Worm (Caenorhabditis elegans) whole organism, L4 larva: ENCODE measurements around the gene srd-74.

Experiments
- F26F4.8 ChIP-seq: fragments of 200-800 bp; sonication (Bioruptor generic); conservative IDR thresholded peaks from 2 replicates; pipeline ENCODE4 v1.3.6; 2022; ENCODE audit warnings: missing genetic modification characterization, missing compliant biosample characterization
- R02D3.7 ChIP-seq: fragments of 150-350 bp; sonication (generic microtip); optimal IDR thresholded peaks from 3 replicates; lab custom pipeline; 2014; ENCODE audit warnings: missing biosample characterization, missing genetic modification characterization
- ama-1 ChIP-seq: fragments of 150-350 bp; optimal IDR thresholded peaks from 2 replicates; lab custom pipeline; 2014; ENCODE audit warnings: inconsistent platforms, mixed read lengths
- ces-1 ChIP-seq: fragments of 150-350 bp; sonication (generic microtip); optimal IDR thresholded peaks from 4 replicates; lab custom pipeline; 2014; ENCODE audit warnings: missing biosample characterization, missing genetic modification reagents, missing genetic modification characterization
- lin-13 ChIP-seq: fragments of 150-350 bp; optimal IDR thresholded peaks from 2 replicates; lab custom pipeline; 2014; ENCODE audit warnings: missing biosample characterization, missing genetic modification reagents, missing genetic modification characterization
- lin-15B ChIP-seq: fragments of 150-350 bp; sonication (generic microtip); optimal IDR thresholded peaks from 3 replicates; lab custom pipeline; 2014; ENCODE audit warnings: missing biosample characterization, missing genetic modification characterization
- unc-62 ChIP-seq, 3 experiments: fragments of 150-350 bp in 1 of 3; sonication (generic microtip); optimal IDR thresholded peaks in 2 of 3; peaks in 1 of 3; 1 replicate in 1 of 3; 2 replicates in 2 of 3; lab custom pipeline; 2014 to 2017; ENCODE audit warnings: missing biosample characterization in 3 of 3, missing genetic modification characterization in 3 of 3, missing genetic modification reagents in 3 of 3, missing genotype in 1 of 3

ce11 chrIII:11814653-11815052 is 32.8 kb downstream of the srd-74 start:
- TF ChIP-seq ces-1 = no peak
- TF ChIP-seq ama-1 (lab: Kevin White, UChicago) = no peak
- TF ChIP-seq unc-62 (GFP tag; optimal IDR thresholded peaks at IDR 0.05 in 1 of 2; lab: Kevin White, UChicago) = no peak
- no peak for TF ChIP-seq unc-62 (tag; optimal IDR thresholded peaks at IDR 0.05; lab: Kevin White, UChicago)
- TF ChIP-seq lin-15B = no peak
- no peak for TF ChIP-seq R02D3.7 (tag; lab: Kevin White, UChicago)
- TF ChIP-seq lin-13 (GFP tag; lab: Kevin White, UChicago) = no peak
- no peak for TF ChIP-seq F26F4.8
